Fruit fly (Drosophila melanogaster) whole organism, pupa: ENCODE measurements around the gene Tim17a2.

ENCODE experiments used
- CG10348 ChIP-seq: fragments of 200-800 bp; sonication (Bioruptor generic); IDR thresholded peaks from 2 replicates; pipeline ENCODE4 v1.3.6; 2022; ENCODE audit warnings: missing biosample characterization, missing genetic modification characterization
- CG13204 ChIP-seq: fragments of 200-800 bp; sonication (Bioruptor generic); optimal IDR thresholded peaks from 2 replicates; lab custom pipeline; 2018; ENCODE audit warnings: missing biosample characterization, mild to moderate bottlenecking, missing genetic modification characterization, moderate library complexity
- CG32121 ChIP-seq: fragments of 200-800 bp; sonication (Bioruptor generic); IDR thresholded peaks from 2 replicates; pipeline ENCODE4 v1.3.6; 2022; ENCODE audit warnings: missing biosample characterization, missing genetic modification characterization
- CG34367 ChIP-seq: fragments of 200-800 bp; sonication (Bioruptor generic); optimal IDR thresholded peaks from 2 replicates; lab custom pipeline; 2018; ENCODE audit warnings: missing biosample characterization, mild to moderate bottlenecking, missing genetic modification characterization
- D1 ChIP-seq: fragments of 200-800 bp; sonication (Bioruptor generic); optimal IDR thresholded peaks from 2 replicates; lab custom pipeline; 2018; ENCODE audit warnings: missing biosample characterization, mild to moderate bottlenecking, missing genetic modification characterization, moderate library complexity
- fd96Ca ChIP-seq: fragments of 200-800 bp; sonication (Bioruptor generic); IDR thresholded peaks from 3 replicates; pipeline ENCODE4 v1.3.6; 2022; ENCODE audit warnings: missing biosample characterization, missing genetic modification characterization

dm6 chr3R:5302939-5303777, 40.7 kb upstream of the Tim17a2 start:
- TF ChIP-seq CG10348 (no peak), CG32121 (no peak), CG13204 (GFP tag; lab: Kevin White, UChicago) (no peak), D1 (tag; lab: Kevin White, UChicago) (no peak), CG34367 (tag; lab: Kevin White, UChicago) (no peak), fd96Ca (GFP tag; lab: Robert Waterston, UW) (no peak)
